Worm (Caenorhabditis elegans) whole organism, late embryonic: ENCODE measurements around the gene gldi-8.

ENCODE experiments used
- ceh-24 ChIP-seq: sonication (generic microtip); optimal IDR thresholded peaks from 2 replicates; lab custom pipeline; 2016; ENCODE audit warnings: mild to moderate bottlenecking, missing genetic modification characterization, missing compliant biosample characterization
- hlh-13 ChIP-seq: fragments of 200-800 bp; sonication (Bioruptor generic); optimal IDR thresholded peaks from 2 replicates; lab custom pipeline; 2018; ENCODE audit warnings: mild to moderate bottlenecking, missing genetic modification characterization, missing compliant biosample characterization
- nhr-11 ChIP-seq: fragments of 150-350 bp; optimal IDR thresholded peaks from 2 replicates; lab custom pipeline; 2014; ENCODE audit warnings: missing biosample characterization, missing genetic modification characterization
- nhr-232 ChIP-seq: sonication (generic microtip); optimal IDR thresholded peaks from 2 replicates; lab custom pipeline; 2016; ENCODE audit warnings: missing genetic modification characterization, missing compliant biosample characterization
- pat-9 ChIP-seq: fragments of 200-800 bp; sonication (Bioruptor generic); optimal IDR thresholded peaks from 2 replicates; lab custom pipeline; 2018; ENCODE audit warnings: mild to moderate bottlenecking, missing genetic modification characterization, moderate library complexity, missing compliant biosample characterization
- unc-86 ChIP-seq: sonication (generic microtip); optimal IDR thresholded peaks from 2 replicates; lab custom pipeline; 2016; ENCODE audit warnings: missing genetic modification characterization, missing compliant biosample characterization

DNA sequence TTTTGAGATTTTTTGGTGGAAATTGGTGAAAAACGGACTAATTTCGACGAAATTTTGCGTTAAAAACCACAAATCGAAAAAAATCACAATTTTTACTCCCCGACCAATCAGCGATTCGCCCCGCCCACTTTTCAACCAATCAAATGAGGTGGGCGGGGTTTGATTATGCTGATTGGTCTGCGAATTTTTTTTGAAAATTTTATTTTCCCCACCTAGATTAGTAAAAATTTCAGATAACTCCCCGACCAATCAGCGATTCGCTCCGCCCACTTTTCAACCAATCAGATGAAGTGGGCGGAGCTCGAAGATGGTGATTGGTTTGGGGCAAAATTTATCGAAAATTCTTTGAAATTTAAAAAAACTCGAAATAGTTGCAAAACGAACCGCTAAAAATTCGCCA, 39.7 kb upstream of the gldi-8 start:
- TF ChIP-seq pat-9 (tag; lab: Kevin White, UChicago) (no peak), unc-86 (no peak), nhr-232 (tag; lab: Kevin White, UChicago) (no peak), nhr-11 (tag; lab: Kevin White, UChicago) (no peak), ceh-24 (tag; lab: Kevin White, UChicago) (no peak), hlh-13 (GFP tag; lab: Kevin White, UChicago) (no peak)
